Fruit fly (Drosophila melanogaster) whole organism, wandering third instar larva: Measurements from ENCODE around the gene CG14695.

Experiments
- Abd-B ChIP-seq: fragments of >200 bp; optimal IDR thresholded peaks from 2 replicates; lab custom pipeline; 2017; ENCODE audit warnings: missing biosample characterization, missing genetic modification characterization
- CG32264 ChIP-seq: fragments of 200-800 bp; sonication (Bioruptor generic); optimal IDR thresholded peaks from 2 replicates; lab custom pipeline; 2016; ENCODE audit warnings: missing biosample characterization, missing genetic modification characterization
- CG9705 ChIP-seq: fragments of 200-800 bp; sonication (Bioruptor generic); optimal IDR thresholded peaks from 2 replicates; lab custom pipeline; 2018; ENCODE audit warnings: missing biosample characterization, mild to moderate bottlenecking, missing genetic modification characterization
- CrebA ChIP-seq: fragments of 200-800 bp; sonication (Bioruptor generic); optimal IDR thresholded peaks from 2 replicates; lab custom pipeline; 2016; ENCODE audit warnings: missing biosample characterization, mild to moderate bottlenecking, missing genetic modification characterization, borderline replicate concordance
- GATAd ChIP-seq: sonication (Bioruptor generic); optimal IDR thresholded peaks from 2 replicates; lab custom pipeline; 2016; ENCODE audit warnings: missing biosample characterization, missing genetic modification characterization
- HLH106 ChIP-seq: fragments of 200-800 bp; optimal IDR thresholded peaks from 3 replicates; lab custom pipeline; 2019; ENCODE audit warnings: missing biosample characterization, mild to moderate bottlenecking, missing genetic modification characterization, moderate library complexity
- Hr78 ChIP-seq: fragments of >200 bp; optimal IDR thresholded peaks from 2 replicates; lab custom pipeline; 2017; ENCODE audit warnings: missing biosample characterization, missing genetic modification characterization
- Hr83 ChIP-seq: fragments of 200-300 bp; sonication (Bioruptor generic); optimal IDR thresholded peaks from 2 replicates; lab custom pipeline; 2016; ENCODE audit warnings: missing biosample characterization, mild to moderate bottlenecking, missing genetic modification characterization, moderate library complexity; ENCODE audit not compliant: poor library complexity, severe bottlenecking
- Jra ChIP-seq: sonication (Bioruptor generic); optimal IDR thresholded peaks from 2 replicates; lab custom pipeline; 2016; ENCODE audit warnings: missing biosample characterization, missing genetic modification characterization
- Myc ChIP-seq: fragments of >200 bp; optimal IDR thresholded peaks from 2 replicates; lab custom pipeline; 2017
- N ChIP-seq: fragments of >200 bp; optimal IDR thresholded peaks from 2 replicates; lab custom pipeline; 2018; ENCODE audit warnings: missing biosample characterization, missing external identifiers, missing genetic modification characterization
- OdsH ChIP-seq: fragments of 200-800 bp; sonication (Bioruptor generic); optimal IDR thresholded peaks from 2 replicates; lab custom pipeline; 2016; ENCODE audit warnings: missing biosample characterization, mild to moderate bottlenecking, missing genetic modification characterization
- Rel ChIP-seq, 2 experiments: fragments of 200-800 bp; sonication (Bioruptor generic) in 1 of 2; optimal IDR thresholded peaks; 2 replicates in 1 of 2; 3 replicates in 1 of 2; lab custom pipeline; 2016 to 2019; ENCODE audit warnings: mild to moderate bottlenecking in 2 of 2, missing biosample characterization in 2 of 2, missing genetic modification characterization in 2 of 2, moderate library complexity in 1 of 2
- Vsx2 ChIP-seq: fragments of 200-300, 225-300 bp; sonication (Bioruptor generic); optimal IDR thresholded peaks from 2 replicates; lab custom pipeline; 2018; ENCODE audit warnings: missing biosample characterization, missing genetic modification characterization; ENCODE audit not compliant: partially characterized antibody
- br ChIP-seq: fragments of 200-800 bp; sonication (Bioruptor generic); optimal IDR thresholded peaks from 2 replicates; lab custom pipeline; 2016; ENCODE audit warnings: missing biosample characterization, missing genetic modification characterization
- dmrt93B ChIP-seq: fragments of 200-800 bp; sonication (Bioruptor generic); optimal IDR thresholded peaks from 2 replicates; lab custom pipeline; 2018; ENCODE audit warnings: missing biosample characterization, mild to moderate bottlenecking, missing genetic modification characterization
- foxo ChIP-seq, 2 experiments: fragments of 200-800 bp; sonication (Bioruptor generic); optimal IDR thresholded peaks; 2 replicates in 1 of 2; 3 replicates in 1 of 2; lab custom pipeline; 2016 to 2017; ENCODE audit warnings: missing biosample characterization in 2 of 2, missing genetic modification characterization in 2 of 2
- fru ChIP-seq: fragments of 200-800 bp; sonication (Bioruptor generic); optimal IDR thresholded peaks from 3 replicates; lab custom pipeline; 2016; ENCODE audit warnings: missing biosample characterization, mild to moderate bottlenecking, missing genetic modification characterization
- h ChIP-seq: fragments of 200-800 bp; sonication (Bioruptor generic); optimal IDR thresholded peaks from 3 replicates; lab custom pipeline; 2016; ENCODE audit warnings: missing biosample characterization, mild to moderate bottlenecking, missing genetic modification characterization
- psq ChIP-seq: fragments of 200-800 bp; sonication (Bioruptor generic); optimal IDR thresholded peaks from 3 replicates; lab custom pipeline; 2017; ENCODE audit warnings: missing biosample characterization, mild to moderate bottlenecking, missing genetic modification characterization, moderate library complexity
- sv ChIP-seq: fragments of 200-800 bp; sonication (Bioruptor generic); optimal IDR thresholded peaks from 3 replicates; lab custom pipeline; 2016; ENCODE audit warnings: missing biosample characterization, missing genetic modification characterization
- tai ChIP-seq: sonication (Bioruptor generic); optimal IDR thresholded peaks from 2 replicates; lab custom pipeline; 2016; ENCODE audit warnings: missing biosample characterization, missing genetic modification characterization
- usp ChIP-seq: fragments of >200 bp; optimal IDR thresholded peaks from 2 replicates; lab custom pipeline; 2017; ENCODE audit warnings: missing biosample characterization, missing genetic modification characterization
- woc ChIP-seq: sonication (Bioruptor generic); optimal IDR thresholded peaks from 2 replicates; lab custom pipeline; 2016; ENCODE audit warnings: missing biosample characterization, mild to moderate bottlenecking, missing genetic modification characterization

Gene CG14695

dm6 chr3R:10832526-10833165 is 46.5 kb downstream of the CG14695 start:
- TF ChIP-seq dmrt93B (GFP tag; lab: Kevin White, UChicago) (peak; percentile 9), HLH106 (tag; lab: Kevin White, UChicago) (peak; percentile 7), tai (GFP tag; lab: Kevin White, UChicago) (no peak), Hr78 (GFP tag; lab: Kevin White, UChicago) (no peak), foxo (GFP tag; optimal IDR thresholded peaks at IDR 0.05; lab: Kevin White, UChicago) (peak in 1 of 2 experiments; percentile 47), OdsH (GFP tag; lab: Kevin White, UChicago) (no peak), CG9705 (GFP tag; lab: Kevin White, UChicago) (no peak), Rel (GFP tag; optimal IDR thresholded peaks at IDR 0.05; lab: Kevin White, UChicago) (no peak), Rel (tag; optimal IDR thresholded peaks at IDR 0.05; lab: Kevin White, UChicago) (no peak), Myc (lab: Kevin White, UChicago) (no peak), CrebA (no peak), h (peak; percentile 47), woc (GFP tag; lab: Kevin White, UChicago) (no peak), fru (GFP tag; lab: Kevin White, UChicago) (peak; percentile 34), Vsx2 (GFP tag; lab: Kevin White, UChicago) (no peak)

- TF ChIP-seq CG9705 (GFP tag; lab: Kevin White, UChicago) (no peak), psq (GFP tag; lab: Kevin White, UChicago) (no peak), CrebA (no peak), br (GFP tag; lab: Kevin White, UChicago) (no peak), sv (GFP tag; lab: Kevin White, UChicago) (no peak), usp (GFP tag; lab: Kevin White, UChicago) (no peak), Abd-B (GFP tag; lab: Kevin White, UChicago) (no peak), CG32264 (no peak), Hr83 (no peak), N (GFP tag; lab: Kevin White, UChicago) (no peak), GATAd (GFP tag; lab: Kevin White, UChicago) (no peak), OdsH (GFP tag; lab: Kevin White, UChicago) (no peak)
These were observed 49.4 kb downstream of the CG14695 start for dm6 chr3R:10829746-10830145.

- TF ChIP-seq fru (GFP tag; lab: Kevin White, UChicago): no peak
- TF ChIP-seq CG32264: no peak
- TF ChIP-seq Hr78 (GFP tag; lab: Kevin White, UChicago): no peak
- peak; percentile 8 for TF ChIP-seq Rel (GFP tag; optimal IDR thresholded peaks at IDR 0.05; lab: Kevin White, UChicago)
- TF ChIP-seq Rel (tag; optimal IDR thresholded peaks at IDR 0.05; lab: Kevin White, UChicago): no peak
- no peak for TF ChIP-seq Jra (GFP tag; lab: Kevin White, UChicago)
These were observed 50.4 kb downstream of the CG14695 start for dm6 chr3R:10828688-10829087.
